Fruit fly (Drosophila melanogaster) whole organism: ENCODE data around the gene sim.

Source experiments
- CG8478 ChIP-seq: fragments of >200 bp; optimal IDR thresholded peaks from 2 replicates; lab custom pipeline; 2018; ENCODE audit warnings: inconsistent platforms
- Dll ChIP-seq: fragments of >200 bp; optimal IDR thresholded peaks from 2 replicates; lab custom pipeline; 2017
- EcR ChIP-seq, 2 experiments: fragments of >200 bp; optimal IDR thresholded peaks; 2 replicates each; lab custom pipeline; 2017; ENCODE audit warnings: missing biosample characterization in 2 of 2, missing genetic modification characterization in 2 of 2, missing genetic modification reagents in 2 of 2
- pan ChIP-seq: fragments of >200 bp; optimal IDR thresholded peaks from 2 replicates; lab custom pipeline; 2017
- psq ChIP-seq: fragments of >200 bp; optimal IDR thresholded peaks from 2 replicates; lab custom pipeline; 2017
- usp ChIP-seq: fragments of >200 bp; optimal IDR thresholded peaks from 2 replicates; lab custom pipeline; 2017; ENCODE audit warnings: missing biosample characterization, missing genetic modification characterization, mixed read lengths

The sim gene

dm6 chr3R:13018284-13018900, 39.2 kb upstream of the sim start:
- TF ChIP-seq Dll (lab: Kevin White, UChicago), result no peak
- TF ChIP-seq EcR (GFP tag; optimal IDR thresholded peaks at IDR 0.05; lab: Kevin White, UChicago), result no peak
- TF ChIP-seq CG8478 (lab: Kevin White, UChicago), result no peak
- no peak for TF ChIP-seq psq (lab: Kevin White, UChicago)
- TF ChIP-seq pan (lab: Kevin White, UChicago), result no peak
- TF ChIP-seq usp (GFP tag; lab: Kevin White, UChicago), result no peak

dm6 chr3R:13018995-13019394, 38.6 kb upstream of the sim start:
- TF ChIP-seq CG8478 (lab: Kevin White, UChicago) (no peak), EcR (GFP tag; optimal IDR thresholded peaks at IDR 0.05; lab: Kevin White, UChicago) (no peak), usp (GFP tag; lab: Kevin White, UChicago) (no peak), pan (lab: Kevin White, UChicago) (no peak), psq (lab: Kevin White, UChicago) (no peak), Dll (lab: Kevin White, UChicago) (no peak)

dm6 chr3R:13030257-13031173, 27.0 kb upstream of the sim start, which contains the start of the genes CG46281 and CG46280:
CG46281 (minus strand) TSS chr3R:13030307.
CG46280 (minus strand) TSS chr3R:13030659.
- no peak for TF ChIP-seq EcR (GFP tag; optimal IDR thresholded peaks at IDR 0.05; lab: Kevin White, UChicago)
- no peak for TF ChIP-seq Dll (lab: Kevin White, UChicago)
- no peak for TF ChIP-seq psq (lab: Kevin White, UChicago)
- TF ChIP-seq CG8478 (lab: Kevin White, UChicago), result no peak
- no peak for TF ChIP-seq usp (GFP tag; lab: Kevin White, UChicago)
- no peak for TF ChIP-seq pan (lab: Kevin White, UChicago)

dm6 chr3R:13032323-13032722, 25.2 kb upstream of the sim start, which contains the start of gene ry:
ry (plus strand) TSS chr3R:13032528.
- no peak for TF ChIP-seq usp (GFP tag; lab: Kevin White, UChicago)
- no peak for TF ChIP-seq pan (lab: Kevin White, UChicago)
- TF ChIP-seq CG8478 (lab: Kevin White, UChicago), result no peak
- TF ChIP-seq psq (lab: Kevin White, UChicago), result no peak
- no peak for TF ChIP-seq EcR (GFP tag; optimal IDR thresholded peaks at IDR 0.05; lab: Kevin White, UChicago)
- no peak for TF ChIP-seq Dll (lab: Kevin White, UChicago)

- TF ChIP-seq pan (lab: Kevin White, UChicago) (no peak), EcR (GFP tag; optimal IDR thresholded peaks at IDR 0.05; lab: Kevin White, UChicago) (no peak), usp (GFP tag; lab: Kevin White, UChicago) (no peak), psq (lab: Kevin White, UChicago) (no peak), CG8478 (lab: Kevin White, UChicago) (no peak), Dll (lab: Kevin White, UChicago) (no peak)
Measured at dm6 chr3R:13032975-13033445, 24.5 kb upstream of the sim start.

dm6 chr3R:13033670-13034069, 23.9 kb upstream of the sim start:
- TF ChIP-seq Dll (lab: Kevin White, UChicago) (no peak), psq (lab: Kevin White, UChicago) (no peak), pan (lab: Kevin White, UChicago) (no peak), CG8478 (lab: Kevin White, UChicago) (no peak), usp (GFP tag; lab: Kevin White, UChicago) (no peak), EcR (GFP tag; optimal IDR thresholded peaks at IDR 0.05; lab: Kevin White, UChicago) (no peak)

dm6 chr3R:13036064-13036463, 21.5 kb upstream of the sim start:
- TF ChIP-seq pan (lab: Kevin White, UChicago), result no peak

dm6 chr3R:13038075-13038474, 19.5 kb upstream of the sim start, which contains the start of gene CG11668:
CG11668 (plus strand) TSS chr3R:13038375.
- TF ChIP-seq EcR (GFP tag; optimal IDR thresholded peaks at IDR 0.05; lab: Kevin White, UChicago) (no peak), psq (lab: Kevin White, UChicago) (no peak), pan (lab: Kevin White, UChicago) (no peak), Dll (lab: Kevin White, UChicago) (no peak), usp (GFP tag; lab: Kevin White, UChicago) (no peak), CG8478 (lab: Kevin White, UChicago) (no peak)

- TF ChIP-seq usp (GFP tag; lab: Kevin White, UChicago) (no peak), EcR (GFP tag; optimal IDR thresholded peaks at IDR 0.05; lab: Kevin White, UChicago) (no peak), CG8478 (lab: Kevin White, UChicago) (no peak), Dll (lab: Kevin White, UChicago) (no peak), pan (lab: Kevin White, UChicago) (no peak), psq (lab: Kevin White, UChicago) (no peak)
Measured at dm6 chr3R:13039037-13039583, 18.4 kb upstream of the sim start.

- TF ChIP-seq CG8478 (lab: Kevin White, UChicago), result no peak
- no peak for TF ChIP-seq usp (GFP tag; lab: Kevin White, UChicago)
- no peak for TF ChIP-seq pan (lab: Kevin White, UChicago)
- no peak for TF ChIP-seq EcR (GFP tag; optimal IDR thresholded peaks at IDR 0.05; lab: Kevin White, UChicago)
- no peak for TF ChIP-seq Dll (lab: Kevin White, UChicago)
- TF ChIP-seq psq (lab: Kevin White, UChicago), result no peak
Measured at dm6 chr3R:13041750-13042149, 15.8 kb upstream of the sim start, which contains the start of gene CG11670. CG11670 (plus strand) TSS chr3R:13042050.
